Worm (Caenorhabditis elegans): ENCODE measurements around the gene srh-67.

Gene srh-67

ce11 chrII:12508650-12509049 is at the start of gene srh-67:
srh-67 (plus strand) TSS chrII:12508950.
- TF ChIP-seq Y55F3AM.14 (GFP tag; optimal IDR thresholded peaks at IDR 0.05) (no peak), snpc-4 (tag; optimal IDR thresholded peaks at IDR 0.05) (no peak), skn-1 (tag; optimal IDR thresholded peaks at IDR 0.05) (no peak), lin-11 (tag; optimal IDR thresholded peaks at IDR 0.05) (no peak), R02D3.7 (tag; optimal IDR thresholded peaks at IDR 0.05) (no peak), blmp-1 (tag; optimal IDR thresholded peaks at IDR 0.05; ENCODE audit: insufficient read depth) (no peak), C34F6.9 (tag; optimal IDR thresholded peaks at IDR 0.05) (no peak), elt-1 (tag; optimal IDR thresholded peaks at IDR 0.05) (no peak)

ce11 chrII:12459422-12459821 is 49.3 kb upstream of the srh-67 start, which contains the start of gene tag-281:
tag-281 (plus strand) TSS chrII:12459761.
- TF ChIP-seq lin-13 (GFP tag; optimal IDR thresholded peaks at IDR 0.05) (peak; percentile 85), nhr-237 (tag; optimal IDR thresholded peaks at IDR 0.05) (peak; percentile 49), elt-1 (tag; optimal IDR thresholded peaks at IDR 0.05) (no peak), ama-1 (optimal IDR thresholded peaks at IDR 0.05) (no peak), snpc-4 (tag; optimal IDR thresholded peaks at IDR 0.05) (peak; percentile 85), sma-3 (GFP tag; optimal IDR thresholded peaks at IDR 0.05) (peak; percentile 82), Y55F3AM.14 (GFP tag; optimal IDR thresholded peaks at IDR 0.05) (no peak), unc-62 (GFP tag; optimal IDR thresholded peaks at IDR 0.05) (no peak), nhr-10 (tag; optimal IDR thresholded peaks at IDR 0.05) (peak; percentile 41), ZK546.5 (tag; optimal IDR thresholded peaks at IDR 0.05) (peak; percentile 47), lsy-2 (tag; optimal IDR thresholded peaks at IDR 0.05) (peak; percentile 86 to 92), ceh-16 (tag; optimal IDR thresholded peaks at IDR 0.05) (no peak), dmd-4 (tag; optimal IDR thresholded peaks at IDR 0.05) (no peak), nhr-6 (tag; optimal IDR thresholded peaks at IDR 0.05) (peak; percentile 13), ztf-11 (tag; optimal IDR thresholded peaks at IDR 0.05) (no peak), R02D3.7 (tag; optimal IDR thresholded peaks at IDR 0.05) (peak; percentile 49), ztf-4 (tag; optimal IDR thresholded peaks at IDR 0.05) (peak; percentile 36), fos-1 (tag; optimal IDR thresholded peaks at IDR 0.05) (no peak), blmp-1 (tag; optimal IDR thresholded peaks at IDR 0.05; ENCODE audit: insufficient read depth) (no peak), unc-39 (tag; optimal IDR thresholded peaks at IDR 0.05) (no peak), aly-2 (tag; optimal IDR thresholded peaks at IDR 0.05) (no peak), nhr-23 (tag; optimal IDR thresholded peaks at IDR 0.05) (no peak), crh-2 (tag; optimal IDR thresholded peaks at IDR 0.05) (peak; percentile 82), mbf-1 (tag; optimal IDR thresholded peaks at IDR 0.05) (no peak), lin-39 (tag; optimal IDR thresholded peaks at IDR 0.05) (no peak), nhr-12 (tag; optimal IDR thresholded peaks at IDR 0.05) (no peak), alr-1 (tag; optimal IDR thresholded peaks at IDR 0.05) (no peak), skn-1 (tag; optimal IDR thresholded peaks at IDR 0.05) (no peak), ceh-82 (tag; optimal IDR thresholded peaks at IDR 0.05) (no peak), elt-3 (tag; optimal IDR thresholded peaks at IDR 0.05) (no peak), nhr-129 (tag; optimal IDR thresholded peaks at IDR 0.05) (peak; percentile 40), mab-5 (tag; optimal IDR thresholded peaks at IDR 0.05) (peak; percentile 68), gmeb-1 (tag; optimal IDR thresholded peaks at IDR 0.05) (peak; percentile 99), nhr-21 (tag; optimal IDR thresholded peaks at IDR 0.05) (peak; percentile 72), ztf-1 (GFP tag; conservative IDR thresholded peaks at IDR 0.05) (no peak), egl-27 (tag; optimal IDR thresholded peaks at IDR 0.05) (peak; percentile 71), peb-1 (tag; optimal IDR thresholded peaks at IDR 0.05) (no peak), nhr-11 (tag; optimal IDR thresholded peaks at IDR 0.05) (no peak), unc-55 (GFP tag; optimal IDR thresholded peaks at IDR 0.05) (peak; percentile 93), sem-4 (tag; optimal IDR thresholded peaks at IDR 0.05) (peak; percentile 58), mdl-1 (tag; optimal IDR thresholded peaks at IDR 0.05) (peak in 1 of 2 experiments; percentile 14), C34F6.9 (tag; optimal IDR thresholded peaks at IDR 0.05) (peak; percentile 85), nhr-77 (tag; optimal IDR thresholded peaks at IDR 0.05) (no peak), lin-11 (tag; optimal IDR thresholded peaks at IDR 0.05) (peak; percentile 66), sma-9 (GFP tag; optimal IDR thresholded peaks at IDR 0.05) (peak; percentile 86), sma-9 (tag; optimal IDR thresholded peaks at IDR 0.05) (no peak), zag-1 (tag; optimal IDR thresholded peaks at IDR 0.05) (peak; percentile 7), nhr-25 (tag; optimal IDR thresholded peaks at IDR 0.05) (peak; percentile 81), F13H6.1 (tag; optimal IDR thresholded peaks at IDR 0.05) (peak; percentile 74)
